Fruit fly (Drosophila melanogaster) whole organism, embryonic: ENCODE measurements around the gene TwdlF.

Source experiments
- Abd-B ChIP-seq: fragments of 200-800 bp; sonication (Bioruptor generic); optimal IDR thresholded peaks from 2 replicates; lab custom pipeline; 2018; ENCODE audit warnings: missing biosample characterization, mild to moderate bottlenecking, missing genetic modification characterization, moderate library complexity
- BEAF-32 ChIP-seq: fragments of 200-800 bp; sonication (Bioruptor generic); optimal IDR thresholded peaks from 3 replicates; lab custom pipeline; 2017; ENCODE audit warnings: missing biosample characterization, missing genetic modification characterization, mild to moderate bottlenecking, moderate library complexity, missing genetic modification reagents
- Bteb2 ChIP-seq: fragments of 200-800 bp; sonication (Bioruptor generic); optimal IDR thresholded peaks from 2 replicates; lab custom pipeline; 2016; ENCODE audit warnings: missing biosample characterization, missing genetic modification characterization
- C15 ChIP-seq: fragments of 200-800 bp; sonication (Bioruptor generic); IDR thresholded peaks from 3 replicates; pipeline ENCODE4 v1.3.6; 2022; ENCODE audit warnings: missing biosample characterization, missing genetic modification characterization
- CG10366 ChIP-seq: fragments of 200-800 bp; sonication (Bioruptor generic); IDR thresholded peaks from 2 replicates; pipeline ENCODE4 v1.3.6; 2022; ENCODE audit warnings: missing biosample characterization, missing genetic modification characterization
- CG11247 ChIP-seq: fragments of 200-800 bp; sonication (Bioruptor generic); IDR thresholded peaks from 2 replicates; pipeline ENCODE4 v1.3.6; 2022; ENCODE audit warnings: missing biosample characterization, missing genetic modification characterization
- CG11456 ChIP-seq: fragments of 200-800 bp; sonication (Bioruptor generic); IDR thresholded peaks from 3 replicates; pipeline ENCODE4 v1.3.6; 2022; ENCODE audit warnings: missing biosample characterization, missing genetic modification characterization
- CG12219 ChIP-seq: fragments of 200-800 bp; sonication (Bioruptor generic); optimal IDR thresholded peaks from 3 replicates; lab custom pipeline; 2018; ENCODE audit warnings: missing biosample characterization, mild to moderate bottlenecking, missing genetic modification characterization
- CG13775 ChIP-seq: fragments of 200-800 bp; sonication (Bioruptor generic); optimal IDR thresholded peaks from 3 replicates; lab custom pipeline; 2017; ENCODE audit warnings: missing biosample characterization, mild to moderate bottlenecking, missing genetic modification characterization
- CG14667 ChIP-seq: fragments of 200-800 bp; sonication (Bioruptor generic); IDR thresholded peaks from 2 replicates; pipeline ENCODE4 v1.3.6; 2022; ENCODE audit warnings: missing biosample characterization, missing genetic modification characterization
- CG1647 ChIP-seq: fragments of 200-800 bp; sonication (Bioruptor generic); optimal IDR thresholded peaks from 3 replicates; lab custom pipeline; 2016; ENCODE audit warnings: missing biosample characterization, missing genetic modification characterization
- CG17912 ChIP-seq: fragments of 200-800 bp; sonication (Bioruptor generic); optimal IDR thresholded peaks from 2 replicates; lab custom pipeline; 2018; ENCODE audit warnings: missing biosample characterization, mild to moderate bottlenecking, missing genetic modification characterization
- CG2129 ChIP-seq: fragments of 200-800 bp; sonication (Bioruptor generic); IDR thresholded peaks from 2 replicates; pipeline ENCODE4 v1.3.6; 2022; ENCODE audit warnings: missing biosample characterization, missing genetic modification characterization; ENCODE audit not compliant: partially characterized antibody
- CG33557 ChIP-seq: fragments of 200-800 bp; sonication (Bioruptor generic); optimal IDR thresholded peaks from 2 replicates; lab custom pipeline; 2019; ENCODE audit warnings: missing biosample characterization, mild to moderate bottlenecking, missing genetic modification characterization, moderate library complexity
- CG4404 ChIP-seq: fragments of 200-800 bp; sonication (Bioruptor generic); IDR thresholded peaks from 2 replicates; pipeline ENCODE4 v1.3.6; 2022; ENCODE audit warnings: missing biosample characterization, missing genetic modification characterization
- CG4617 ChIP-seq: fragments of 200-800 bp; sonication (Bioruptor generic); optimal IDR thresholded peaks from 3 replicates; lab custom pipeline; 2016; ENCODE audit warnings: missing biosample characterization, missing genetic modification characterization, borderline replicate concordance
- CG6654 ChIP-seq: fragments of 200-800 bp; sonication (Bioruptor generic); optimal IDR thresholded peaks from 2 replicates; lab custom pipeline; 2017; ENCODE audit warnings: missing biosample characterization, mild to moderate bottlenecking, missing genetic modification characterization
- CG6689 ChIP-seq: fragments of 200-800 bp; sonication (Bioruptor generic); IDR thresholded peaks from 2 replicates; pipeline ENCODE4 v1.3.6; 2022; ENCODE audit warnings: missing biosample characterization, missing genetic modification characterization
- CG7963 ChIP-seq: fragments of 200-800 bp; sonication (Bioruptor generic); IDR thresholded peaks from 3 replicates; pipeline ENCODE4 v1.3.6; 2022; ENCODE audit warnings: missing biosample characterization, missing genetic modification characterization; ENCODE audit not compliant: partially characterized antibody
- CG8359 ChIP-seq: fragments of 200-800 bp; sonication (Bioruptor generic); optimal IDR thresholded peaks from 2 replicates; lab custom pipeline; 2017; ENCODE audit warnings: missing biosample characterization, mild to moderate bottlenecking, missing genetic modification characterization, borderline replicate concordance
- CG8388 ChIP-seq: fragments of 200-800 bp; sonication (Bioruptor generic); optimal IDR thresholded peaks from 2 replicates; lab custom pipeline; 2019; ENCODE audit warnings: missing biosample characterization, mild to moderate bottlenecking, missing genetic modification characterization, moderate library complexity
- CG8478 ChIP-seq: fragments of >200 bp; optimal IDR thresholded peaks from 2 replicates; lab custom pipeline; 2018
- CG9215 ChIP-seq: fragments of 200-800 bp; sonication (Bioruptor generic); IDR thresholded peaks from 2 replicates; pipeline ENCODE4 v1.3.6; 2022; ENCODE audit warnings: missing biosample characterization, missing genetic modification characterization
- E2f1 ChIP-seq: fragments of 200-800 bp; sonication (Bioruptor generic); IDR thresholded peaks from 2 replicates; pipeline ENCODE4 v1.3.6; 2022; ENCODE audit warnings: missing biosample characterization, missing genetic modification characterization
- HHEX ChIP-seq: fragments of 200-800 bp; sonication (Bioruptor generic); optimal IDR thresholded peaks from 3 replicates; lab custom pipeline; 2017; ENCODE audit warnings: missing biosample characterization, mild to moderate bottlenecking, missing genetic modification characterization, missing genetic modification reagents
- Hey ChIP-seq: fragments of 200-800 bp; sonication (Bioruptor generic); optimal IDR thresholded peaks from 3 replicates; lab custom pipeline; 2018; ENCODE audit warnings: missing biosample characterization, mild to moderate bottlenecking, missing genetic modification characterization
- HmgD ChIP-seq: fragments of 200-800 bp; sonication (Bioruptor generic); optimal IDR thresholded peaks from 3 replicates; lab custom pipeline; 2016; ENCODE audit warnings: missing biosample characterization, missing genetic modification characterization
- Lpt ChIP-seq: fragments of >200 bp; optimal IDR thresholded peaks from 2 replicates; lab custom pipeline; 2018; ENCODE audit warnings: missing biosample characterization, missing genetic modification characterization
- Myb ChIP-seq: fragments of 200-800 bp; sonication (Bioruptor generic); optimal IDR thresholded peaks from 2 replicates; lab custom pipeline; 2016; ENCODE audit warnings: missing biosample characterization, missing genetic modification characterization
- Taf1 ChIP-seq: fragments of 200-800 bp; sonication (Bioruptor generic); IDR thresholded peaks from 2 replicates; pipeline ENCODE4 v1.3.6; 2022; ENCODE audit warnings: missing biosample characterization, missing genetic modification characterization
- Xbp1 ChIP-seq: fragments of 200-800 bp; sonication (Bioruptor generic); optimal IDR thresholded peaks from 3 replicates; lab custom pipeline; 2016; ENCODE audit warnings: missing biosample characterization, mild to moderate bottlenecking, missing genetic modification characterization
- YL-1 ChIP-seq: fragments of 200-800 bp; sonication (Bioruptor generic); optimal IDR thresholded peaks from 3 replicates; lab custom pipeline; 2017; ENCODE audit warnings: missing biosample characterization, mild to moderate bottlenecking, missing genetic modification characterization
- abd-A ChIP-seq: fragments of 200-800 bp; sonication (Bioruptor generic); optimal IDR thresholded peaks from 3 replicates; lab custom pipeline; 2019; ENCODE audit warnings: missing biosample characterization, mild to moderate bottlenecking, missing genetic modification characterization, moderate library complexity
- bbx ChIP-seq: fragments of 200-800 bp; sonication (Bioruptor generic); IDR thresholded peaks from 2 replicates; pipeline ENCODE4 v1.3.6; 2022; ENCODE audit warnings: missing biosample characterization, missing genetic modification characterization; ENCODE audit not compliant: partially characterized antibody
- crol ChIP-seq: fragments of 200-800 bp; sonication (Bioruptor generic); IDR thresholded peaks from 2 replicates; pipeline ENCODE4 v1.3.6; 2022; ENCODE audit warnings: missing biosample characterization, missing genetic modification characterization
- cwo ChIP-seq: fragments of 200-800 bp; sonication (Bioruptor generic); optimal IDR thresholded peaks from 3 replicates; lab custom pipeline; 2017; ENCODE audit warnings: missing biosample characterization, missing genetic modification characterization, mild to moderate bottlenecking, moderate library complexity, missing genetic modification reagents
- danr ChIP-seq: fragments of 200-800 bp; sonication (Bioruptor generic); IDR thresholded peaks from 2 replicates; pipeline ENCODE4 v1.3.6; 2022; ENCODE audit warnings: missing biosample characterization, missing genetic modification characterization
- dm ChIP-seq: fragments of 200-800 bp; sonication (Bioruptor generic); optimal IDR thresholded peaks from 3 replicates; lab custom pipeline; 2016; ENCODE audit warnings: missing biosample characterization, missing genetic modification characterization
- dmrt11E ChIP-seq: fragments of 200-800 bp; sonication (Bioruptor generic); optimal IDR thresholded peaks from 3 replicates; lab custom pipeline; 2018; ENCODE audit warnings: missing biosample characterization, mild to moderate bottlenecking, missing genetic modification characterization, moderate library complexity
- dmrt99B ChIP-seq: fragments of 200-800 bp; sonication (Bioruptor generic); optimal IDR thresholded peaks from 2 replicates; lab custom pipeline; 2018; ENCODE audit warnings: missing biosample characterization, mild to moderate bottlenecking, missing genetic modification characterization, moderate library complexity
- dysf ChIP-seq: fragments of 200-800 bp; sonication (Bioruptor generic); IDR thresholded peaks from 3 replicates; pipeline ENCODE4 v1.3.6; 2022; ENCODE audit warnings: missing biosample characterization, missing genetic modification characterization
- en ChIP-seq: fragments of 200-800 bp; sonication (Bioruptor generic); optimal IDR thresholded peaks from 2 replicates; lab custom pipeline; 2016; ENCODE audit warnings: missing biosample characterization, missing genetic modification characterization
- fd96Cb ChIP-seq: fragments of 200-800 bp; sonication (Bioruptor generic); optimal IDR thresholded peaks from 2 replicates; lab custom pipeline; 2018; ENCODE audit warnings: missing biosample characterization, mild to moderate bottlenecking, missing genetic modification characterization, moderate library complexity
- gro ChIP-seq: fragments of 200-800 bp; sonication (Bioruptor generic); optimal IDR thresholded peaks from 2 replicates; lab custom pipeline; 2016; ENCODE audit warnings: missing biosample characterization, missing genetic modification characterization
- gsb-n ChIP-seq: fragments of 200-800 bp; sonication (Bioruptor generic); optimal IDR thresholded peaks from 3 replicates; lab custom pipeline; 2018; ENCODE audit warnings: missing biosample characterization, mild to moderate bottlenecking, missing genetic modification characterization
- lov ChIP-seq, 2 experiments: fragments of 200-800 bp in 1 of 2; fragments of >200 bp in 1 of 2; sonication (Bioruptor generic) in 1 of 2; IDR thresholded peaks in 1 of 2; optimal IDR thresholded peaks in 1 of 2; 2 replicates in 1 of 2; 3 replicates in 1 of 2; pipeline versions ENCODE4 v1.3.6 to Lab custom; 2017 to 2022; ENCODE audit warnings: missing biosample characterization in 1 of 2, missing genetic modification characterization in 1 of 2
- luna ChIP-seq: fragments of 200-800 bp; sonication (Bioruptor generic); optimal IDR thresholded peaks from 2 replicates; lab custom pipeline; 2016; ENCODE audit warnings: missing biosample characterization, missing genetic modification characterization
- mam ChIP-seq: fragments of 200-800 bp; sonication (Bioruptor generic); optimal IDR thresholded peaks from 3 replicates; lab custom pipeline; 2016; ENCODE audit warnings: missing biosample characterization, missing genetic modification characterization
- sqz ChIP-seq: fragments of 200-800 bp; sonication (Bioruptor generic); optimal IDR thresholded peaks from 3 replicates; lab custom pipeline; 2018; ENCODE audit warnings: missing biosample characterization, mild to moderate bottlenecking, missing genetic modification characterization
- tup ChIP-seq: fragments of 200-800 bp; sonication (Bioruptor generic); optimal IDR thresholded peaks from 2 replicates; lab custom pipeline; 2016; ENCODE audit warnings: missing biosample characterization, mild to moderate bottlenecking, missing genetic modification characterization, moderate library complexity
- zen2 ChIP-seq: fragments of 200-800 bp; sonication (Bioruptor generic); IDR thresholded peaks from 3 replicates; pipeline ENCODE4 v1.3.6; 2022; ENCODE audit warnings: missing biosample characterization, missing genetic modification characterization; ENCODE audit not compliant: partially characterized antibody

TwdlF gene

DNA sequence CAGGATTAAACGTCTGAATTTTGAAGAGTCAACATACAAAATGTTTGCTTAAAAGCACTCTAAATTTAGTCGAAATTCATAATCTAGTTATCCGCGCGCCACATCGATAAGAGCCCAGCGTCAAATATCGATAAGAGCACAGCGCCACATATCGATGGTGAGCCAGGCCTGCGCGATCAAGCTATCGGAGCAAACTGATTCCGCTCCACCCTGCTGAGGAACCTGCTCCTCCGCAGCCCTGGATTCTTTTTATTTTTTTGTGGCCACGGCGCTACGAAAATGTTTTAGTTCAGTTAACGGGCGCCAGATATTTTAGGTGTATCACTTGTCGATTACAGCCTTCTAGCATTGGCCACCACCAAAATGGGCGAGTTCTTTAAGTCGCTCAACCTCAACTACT lies 26.0 kb upstream of the TwdlF start (continued):
- no peak for TF ChIP-seq dmrt99B (tag; lab: Kevin White, UChicago)
- TF ChIP-seq Abd-B = no peak
- no peak for TF ChIP-seq CG6689
- peak; percentile 65 for TF ChIP-seq Myb (GFP tag; lab: Kevin White, UChicago)
- TF ChIP-seq YL-1 (GFP tag; lab: Kevin White, UChicago) = peak; percentile 87
- TF ChIP-seq CG33557 (GFP tag; lab: Kevin White, UChicago) = no peak
- TF ChIP-seq dysf = peak; percentile 25; the same call in 1 of the 3 replicates
- TF ChIP-seq tup = no peak
- TF ChIP-seq Hey = no peak
- no peak for TF ChIP-seq CG14667 (GFP tag; lab: Robert Waterston, UW)
- peak; percentile 97 for TF ChIP-seq CG7963 (GFP tag; lab: Robert Waterston, UW)
- no peak for TF ChIP-seq CG10366 (GFP tag; lab: Robert Waterston, UW)
- TF ChIP-seq E2f1 (GFP tag; lab: Robert Waterston, UW) = no peak
- TF ChIP-seq cwo (GFP tag; lab: Kevin White, UChicago) = no peak
- peak; percentile 97 for TF ChIP-seq zen2
- TF ChIP-seq CG11247 (GFP tag; lab: Robert Waterston, UW) = peak; percentile 41; the same call in 1 of the 2 replicates
- TF ChIP-seq gsb-n (tag; lab: Kevin White, UChicago) = no peak
- TF ChIP-seq CG12219 = no peak
- peak; percentile 66; the same call in 2 of the 3 replicates for TF ChIP-seq CG11456 (GFP tag; lab: Robert Waterston, UW)
- no peak for TF ChIP-seq CG4404 (GFP tag; lab: Robert Waterston, UW)
- no peak for TF ChIP-seq CG8359 (GFP tag; lab: Kevin White, UChicago)
- no peak for TF ChIP-seq lov (optimal IDR thresholded peaks at IDR 0.05; lab: Kevin White, UChicago)
- TF ChIP-seq lov (GFP tag; IDR thresholded peaks at IDR 0.05; lab: Robert Waterston, UW) = no peak
- no peak for TF ChIP-seq Bteb2 (GFP tag; lab: Kevin White, UChicago)
- no peak for TF ChIP-seq Taf1 (GFP tag; lab: Robert Waterston, UW)
- peak; percentile 64 for TF ChIP-seq mam (GFP tag; lab: Kevin White, UChicago)
- no peak for TF ChIP-seq C15 (GFP tag; lab: Robert Waterston, UW)
- TF ChIP-seq Lpt = no peak
- no peak for TF ChIP-seq danr (GFP tag; lab: Robert Waterston, UW)
- TF ChIP-seq luna (GFP tag; lab: Kevin White, UChicago) = peak; percentile 45
- TF ChIP-seq CG1647 (GFP tag; lab: Kevin White, UChicago) = peak; percentile 15
- peak; percentile 47 for TF ChIP-seq gro (GFP tag; lab: Kevin White, UChicago)
- no peak for TF ChIP-seq crol
- TF ChIP-seq CG17912 = no peak
- TF ChIP-seq BEAF-32 (GFP tag; lab: Kevin White, UChicago) = peak; percentile 98
- peak; percentile 92 for TF ChIP-seq CG2129
- TF ChIP-seq Xbp1 = peak; percentile 55
- peak; percentile 86 for TF ChIP-seq HmgD (GFP tag; lab: Kevin White, UChicago)
- no peak for TF ChIP-seq sqz
- TF ChIP-seq CG13775 (GFP tag; lab: Kevin White, UChicago) = peak; percentile 25
- TF ChIP-seq CG8388 (GFP tag; lab: Kevin White, UChicago) = no peak
- no peak for TF ChIP-seq CG6654
- TF ChIP-seq en (GFP tag; lab: Kevin White, UChicago) = no peak
- no peak for TF ChIP-seq CG8478
- no peak for TF ChIP-seq fd96Cb
- peak; percentile 1 for TF ChIP-seq dm (GFP tag; lab: Kevin White, UChicago)
- TF ChIP-seq CG4617 (GFP tag; lab: Kevin White, UChicago) = peak; percentile 82
- no peak for TF ChIP-seq CG9215 (GFP tag; lab: Robert Waterston, UW)
- TF ChIP-seq dmrt11E (tag; lab: Kevin White, UChicago) = no peak
- no peak for TF ChIP-seq abd-A (tag; lab: Kevin White, UChicago)
- no peak for TF ChIP-seq HHEX (GFP tag; lab: Kevin White, UChicago)
- TF ChIP-seq bbx (GFP tag; lab: Robert Waterston, UW) = peak; percentile 99
